Worm (Caenorhabditis elegans): ENCODE results near the gene npp-16.
A peak's percentile ranks its signal among the peaks of the same experiment; 100 is the strongest.

The npp-16 gene

DNA sequence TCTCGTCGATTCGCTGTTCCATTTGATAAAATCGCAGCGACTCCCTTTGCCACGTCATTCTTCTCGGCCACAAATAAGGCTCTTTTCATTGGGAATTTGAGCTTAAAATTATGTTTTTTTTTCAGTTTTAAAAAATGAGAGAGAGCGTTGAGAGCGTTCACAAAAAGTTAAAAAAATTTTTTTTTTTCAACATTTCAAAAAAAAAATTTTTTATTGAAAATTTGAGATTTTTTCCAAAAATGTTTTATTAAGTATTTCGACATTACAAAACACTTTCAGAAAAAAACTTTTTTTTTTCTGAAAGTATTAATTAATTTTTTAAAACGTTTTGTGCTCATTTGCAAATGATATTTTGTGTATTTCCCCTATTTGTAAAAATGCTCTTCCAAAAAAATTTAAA is 44.4 kb downstream of the npp-16 start, which contains the start of gene top-3:
TSS of gene top-3 (minus strand) at position 101 of the 400 bp plus-strand sequence.
- TF ChIP-seq nhr-71 (tag; optimal IDR thresholded peaks at IDR 0.05) (no peak), ama-1 (optimal IDR thresholded peaks at IDR 0.05) (no peak), ceh-82 (tag; optimal IDR thresholded peaks at IDR 0.05) (no peak), hlh-4 (tag; optimal IDR thresholded peaks at IDR 0.05) (no peak), fos-1 (tag; optimal IDR thresholded peaks at IDR 0.05) (no peak), unc-130 (tag; optimal IDR thresholded peaks at IDR 0.05) (no peak), jun-1 (tag; optimal IDR thresholded peaks at IDR 0.05) (no peak), ceh-88 (GFP tag; IDR thresholded peaks at IDR 0.05) (no peak), rnt-1 (tag; optimal IDR thresholded peaks at IDR 0.05) (no peak), alr-1 (tag; optimal IDR thresholded peaks at IDR 0.05; ENCODE audit: borderline replicate concordance) (no peak), aly-2 (tag; optimal IDR thresholded peaks at IDR 0.05) (no peak), C16A3.4 (tag; optimal IDR thresholded peaks at IDR 0.05) (no peak), tbx-2 (tag; optimal IDR thresholded peaks at IDR 0.05) (no peak), sox-4 (tag; optimal IDR thresholded peaks at IDR 0.05) (no peak), dsc-1 (tag; optimal IDR thresholded peaks at IDR 0.05) (no peak), hpl-2 (GFP tag; optimal IDR thresholded peaks at IDR 0.05) (no peak), isw-1 (GFP tag; IDR thresholded peaks at IDR 0.05) (no peak)

DNA sequence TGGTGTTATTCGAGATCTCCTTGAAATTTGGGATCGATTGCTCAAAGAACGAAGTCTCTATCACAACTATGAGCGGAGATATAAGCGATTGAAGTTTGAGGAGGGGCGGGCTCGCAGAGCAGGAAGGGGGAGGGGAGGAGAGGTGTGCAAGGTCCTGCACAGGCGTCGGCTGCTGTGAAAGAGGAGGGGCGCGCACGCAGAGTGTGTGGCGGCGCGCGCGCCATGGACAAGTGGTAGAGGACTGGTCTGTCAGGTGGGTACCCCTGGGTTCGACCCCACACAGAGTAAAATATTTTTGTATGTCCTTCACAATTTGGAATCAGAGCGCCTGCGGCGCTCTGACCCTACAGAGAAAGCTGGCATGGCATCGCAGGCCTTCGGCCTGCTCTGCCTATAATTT is 51.3 kb downstream of the npp-16 start:
- peak; percentile 59; the same call in 1 of the 2 replicates for TF ChIP-seq ceh-88 (GFP tag; IDR thresholded peaks at IDR 0.05)
- TF ChIP-seq snpc-4 (tag; optimal IDR thresholded peaks at IDR 0.05): peak; percentile 13
- TF ChIP-seq mab-9 (GFP tag; IDR thresholded peaks at IDR 0.05): peak; percentile 40; the same call in 1 of the 2 replicates
- TF ChIP-seq nhr-19 (GFP tag; conservative IDR thresholded peaks at IDR 0.05): peak; percentile 81
- peak; percentile 61 for TF ChIP-seq grh-1 (GFP tag; IDR thresholded peaks at IDR 0.05)
- peak; percentile 43; the same call in 1 of the 2 replicates for TF ChIP-seq unc-98 (GFP tag; IDR thresholded peaks at IDR 0.05)

Data from whole organism, L1 larva.